Fruit fly (Drosophila melanogaster) whole organism, wandering third instar larva: ENCODE results near the gene CenG1A.
A peak's percentile ranks its signal among the peaks of the same experiment; 100 is the strongest.

Experiments
- Abd-B ChIP-seq: fragments of >200 bp; optimal IDR thresholded peaks from 2 replicates; lab custom pipeline; 2017; ENCODE audit warnings: missing biosample characterization, missing genetic modification characterization
- CG32264 ChIP-seq: fragments of 200-800 bp; sonication (Bioruptor generic); optimal IDR thresholded peaks from 2 replicates; lab custom pipeline; 2016; ENCODE audit warnings: missing biosample characterization, missing genetic modification characterization
- CG9705 ChIP-seq: fragments of 200-800 bp; sonication (Bioruptor generic); optimal IDR thresholded peaks from 2 replicates; lab custom pipeline; 2018; ENCODE audit warnings: missing biosample characterization, mild to moderate bottlenecking, missing genetic modification characterization
- CrebA ChIP-seq: fragments of 200-800 bp; sonication (Bioruptor generic); optimal IDR thresholded peaks from 2 replicates; lab custom pipeline; 2016; ENCODE audit warnings: missing biosample characterization, mild to moderate bottlenecking, missing genetic modification characterization, borderline replicate concordance
- Dfd ChIP-seq: fragments of >200 bp; optimal IDR thresholded peaks from 2 replicates; lab custom pipeline; 2017; ENCODE audit warnings: missing biosample characterization, missing genetic modification characterization
- Dif ChIP-seq: fragments of 200-275, 200-300 bp; sonication (Bioruptor generic); optimal IDR thresholded peaks from 2 replicates; lab custom pipeline; 2018; ENCODE audit warnings: missing biosample characterization, missing genetic modification characterization; ENCODE audit not compliant: partially characterized antibody
- GATAd ChIP-seq: sonication (Bioruptor generic); optimal IDR thresholded peaks from 2 replicates; lab custom pipeline; 2016; ENCODE audit warnings: missing biosample characterization, missing genetic modification characterization
- HLH106 ChIP-seq: fragments of 200-800 bp; optimal IDR thresholded peaks from 3 replicates; lab custom pipeline; 2019; ENCODE audit warnings: missing biosample characterization, mild to moderate bottlenecking, missing genetic modification characterization, moderate library complexity
- Hnf4 ChIP-seq: fragments of 200-800 bp; sonication (Bioruptor generic); optimal IDR thresholded peaks from 2 replicates; lab custom pipeline; 2016; ENCODE audit warnings: missing biosample characterization, mild to moderate bottlenecking, missing genetic modification characterization
- Hr78 ChIP-seq: fragments of >200 bp; optimal IDR thresholded peaks from 2 replicates; lab custom pipeline; 2017; ENCODE audit warnings: missing biosample characterization, missing genetic modification characterization
- Hr83 ChIP-seq: fragments of 200-300 bp; sonication (Bioruptor generic); optimal IDR thresholded peaks from 2 replicates; lab custom pipeline; 2016; ENCODE audit warnings: missing biosample characterization, mild to moderate bottlenecking, missing genetic modification characterization, moderate library complexity; ENCODE audit not compliant: poor library complexity, severe bottlenecking
- Jra ChIP-seq: sonication (Bioruptor generic); optimal IDR thresholded peaks from 2 replicates; lab custom pipeline; 2016; ENCODE audit warnings: missing biosample characterization, missing genetic modification characterization
- Mio ChIP-seq: sonication (Bioruptor generic); optimal IDR thresholded peaks from 2 replicates; lab custom pipeline; 2016; ENCODE audit warnings: missing biosample characterization, missing genetic modification characterization
- Myc ChIP-seq: fragments of >200 bp; optimal IDR thresholded peaks from 2 replicates; lab custom pipeline; 2017
- N ChIP-seq: fragments of >200 bp; optimal IDR thresholded peaks from 2 replicates; lab custom pipeline; 2018; ENCODE audit warnings: missing biosample characterization, missing external identifiers, missing genetic modification characterization
- OdsH ChIP-seq: fragments of 200-800 bp; sonication (Bioruptor generic); optimal IDR thresholded peaks from 2 replicates; lab custom pipeline; 2016; ENCODE audit warnings: missing biosample characterization, mild to moderate bottlenecking, missing genetic modification characterization
- Rel ChIP-seq, 2 experiments: fragments of 200-800 bp; sonication (Bioruptor generic) in 1 of 2; optimal IDR thresholded peaks; 2 replicates in 1 of 2; 3 replicates in 1 of 2; lab custom pipeline; 2016 to 2019; ENCODE audit warnings: mild to moderate bottlenecking in 2 of 2, missing biosample characterization in 2 of 2, missing genetic modification characterization in 2 of 2, moderate library complexity in 1 of 2
- Sp1 ChIP-seq: fragments of 200-800 bp; sonication (Bioruptor generic); optimal IDR thresholded peaks from 3 replicates; lab custom pipeline; 2019; ENCODE audit warnings: missing biosample characterization, mild to moderate bottlenecking, missing genetic modification characterization, moderate library complexity
- Vsx2 ChIP-seq: fragments of 200-300, 225-300 bp; sonication (Bioruptor generic); optimal IDR thresholded peaks from 2 replicates; lab custom pipeline; 2018; ENCODE audit warnings: missing biosample characterization, missing genetic modification characterization; ENCODE audit not compliant: partially characterized antibody
- br ChIP-seq: fragments of 200-800 bp; sonication (Bioruptor generic); optimal IDR thresholded peaks from 2 replicates; lab custom pipeline; 2016; ENCODE audit warnings: missing biosample characterization, missing genetic modification characterization
- brk ChIP-seq: fragments of 200-800 bp; sonication (Bioruptor generic); optimal IDR thresholded peaks from 2 replicates; lab custom pipeline; 2016; ENCODE audit warnings: missing biosample characterization, mild to moderate bottlenecking, missing genetic modification characterization
- dl ChIP-seq, 2 experiments: fragments of 175-275, 200-275 bp in 1 of 2; fragments of 200-275 bp in 1 of 2; sonication (Bioruptor generic); optimal IDR thresholded peaks; lab custom pipeline; 2018; ENCODE audit warnings: mild to moderate bottlenecking in 2 of 2, missing biosample characterization in 2 of 2, missing genetic modification characterization in 2 of 2, moderate library complexity in 2 of 2; ENCODE audit not compliant: partially characterized antibody in 2 of 2, insufficient read depth in 1 of 2
- dmrt93B ChIP-seq: fragments of 200-800 bp; sonication (Bioruptor generic); optimal IDR thresholded peaks from 2 replicates; lab custom pipeline; 2018; ENCODE audit warnings: missing biosample characterization, mild to moderate bottlenecking, missing genetic modification characterization
- dsf ChIP-seq: sonication (Bioruptor generic); optimal IDR thresholded peaks from 2 replicates; lab custom pipeline; 2016; ENCODE audit warnings: missing biosample characterization, missing genetic modification characterization, borderline replicate concordance
- ey ChIP-seq: fragments of 200-800 bp; sonication (Bioruptor generic); optimal IDR thresholded peaks from 2 replicates; lab custom pipeline; 2016; ENCODE audit warnings: missing biosample characterization, missing genetic modification characterization
- foxo ChIP-seq, 2 experiments: fragments of 200-800 bp; sonication (Bioruptor generic); optimal IDR thresholded peaks; 2 replicates in 1 of 2; 3 replicates in 1 of 2; lab custom pipeline; 2016 to 2017; ENCODE audit warnings: missing biosample characterization in 2 of 2, missing genetic modification characterization in 2 of 2
- fru ChIP-seq: fragments of 200-800 bp; sonication (Bioruptor generic); optimal IDR thresholded peaks from 3 replicates; lab custom pipeline; 2016; ENCODE audit warnings: missing biosample characterization, mild to moderate bottlenecking, missing genetic modification characterization
- h ChIP-seq: fragments of 200-800 bp; sonication (Bioruptor generic); optimal IDR thresholded peaks from 3 replicates; lab custom pipeline; 2016; ENCODE audit warnings: missing biosample characterization, mild to moderate bottlenecking, missing genetic modification characterization
- jim ChIP-seq: fragments of 175-275, 200-325 bp; sonication (Bioruptor generic); optimal IDR thresholded peaks from 2 replicates; lab custom pipeline; 2016; ENCODE audit warnings: missing biosample characterization, mild to moderate bottlenecking, missing genetic modification characterization
- lola ChIP-seq: fragments of >200 bp; optimal IDR thresholded peaks from 2 replicates; lab custom pipeline; 2017; ENCODE audit warnings: missing biosample characterization, missing genetic modification characterization
- pan ChIP-seq: fragments of >200 bp; optimal IDR thresholded peaks from 2 replicates; lab custom pipeline; 2017
- psq ChIP-seq: fragments of 200-800 bp; sonication (Bioruptor generic); optimal IDR thresholded peaks from 3 replicates; lab custom pipeline; 2017; ENCODE audit warnings: missing biosample characterization, mild to moderate bottlenecking, missing genetic modification characterization, moderate library complexity
- rgr ChIP-seq: fragments of 200-800 bp; sonication (Bioruptor generic); optimal IDR thresholded peaks from 3 replicates; lab custom pipeline; 2016; ENCODE audit warnings: missing biosample characterization, mild to moderate bottlenecking, missing genetic modification characterization
- sage ChIP-seq: fragments of 200-800 bp; sonication (Bioruptor generic); optimal IDR thresholded peaks from 2 replicates; lab custom pipeline; 2016; ENCODE audit warnings: missing biosample characterization, mild to moderate bottlenecking, missing genetic modification characterization
- sv ChIP-seq: fragments of 200-800 bp; sonication (Bioruptor generic); optimal IDR thresholded peaks from 3 replicates; lab custom pipeline; 2016; ENCODE audit warnings: missing biosample characterization, missing genetic modification characterization
- tai ChIP-seq: sonication (Bioruptor generic); optimal IDR thresholded peaks from 2 replicates; lab custom pipeline; 2016; ENCODE audit warnings: missing biosample characterization, missing genetic modification characterization
- usp ChIP-seq: fragments of >200 bp; optimal IDR thresholded peaks from 2 replicates; lab custom pipeline; 2017; ENCODE audit warnings: missing biosample characterization, missing genetic modification characterization
- woc ChIP-seq: sonication (Bioruptor generic); optimal IDR thresholded peaks from 2 replicates; lab custom pipeline; 2016; ENCODE audit warnings: missing biosample characterization, mild to moderate bottlenecking, missing genetic modification characterization

Gene CenG1A

dm6 chr2L:13835959-13836358, 595 bp downstream of the CenG1A start:
- TF ChIP-seq tai: no peak
- no peak for TF ChIP-seq sv (GFP tag; lab: Kevin White, UChicago)
- no peak for TF ChIP-seq ey (GFP tag; lab: Kevin White, UChicago)
- no peak for TF ChIP-seq dmrt93B
- TF ChIP-seq CrebA (GFP tag; lab: Kevin White, UChicago): no peak
- no peak for TF ChIP-seq Mio
- TF ChIP-seq dl (GFP tag; optimal IDR thresholded peaks at IDR 0.05; lab: Kevin White, UChicago; ENCODE audit: insufficient read depth in 1 of 2, partially characterized antibody in 2 of 2): no peak
- TF ChIP-seq Sp1 (GFP tag; lab: Kevin White, UChicago): no peak
- no peak for TF ChIP-seq foxo (GFP tag; optimal IDR thresholded peaks at IDR 0.05; lab: Kevin White, UChicago)
- TF ChIP-seq Dif (GFP tag; lab: Kevin White, UChicago): no peak
- TF ChIP-seq Abd-B (GFP tag; lab: Kevin White, UChicago): no peak

- no peak for TF ChIP-seq HLH106
- TF ChIP-seq usp (GFP tag; lab: Kevin White, UChicago): no peak
- TF ChIP-seq h (GFP tag; lab: Kevin White, UChicago): peak; percentile 16
- no peak for TF ChIP-seq lola
- no peak for TF ChIP-seq dl (GFP tag; optimal IDR thresholded peaks at IDR 0.05; lab: Kevin White, UChicago; ENCODE audit: insufficient read depth in 1 of 2, partially characterized antibody in 2 of 2)
- no peak for TF ChIP-seq fru (GFP tag; lab: Kevin White, UChicago)
- TF ChIP-seq Hnf4 (GFP tag; lab: Kevin White, UChicago): no peak
- no peak for TF ChIP-seq Mio
- TF ChIP-seq Dfd (GFP tag; lab: Kevin White, UChicago): no peak
- no peak for TF ChIP-seq Hr83 (GFP tag; lab: Kevin White, UChicago)
- TF ChIP-seq psq (GFP tag; lab: Kevin White, UChicago): peak; percentile 17
- no peak for TF ChIP-seq tai
- TF ChIP-seq sage (GFP tag; lab: Kevin White, UChicago): peak; percentile 63
- no peak for TF ChIP-seq CrebA (GFP tag; lab: Kevin White, UChicago)
- TF ChIP-seq rgr (GFP tag; lab: Kevin White, UChicago): no peak
- no peak for TF ChIP-seq Abd-B (GFP tag; lab: Kevin White, UChicago)
- no peak for TF ChIP-seq Dif (GFP tag; lab: Kevin White, UChicago)
- no peak for TF ChIP-seq pan (lab: Kevin White, UChicago)
- TF ChIP-seq GATAd (GFP tag; lab: Kevin White, UChicago): no peak
- no peak for TF ChIP-seq jim
- TF ChIP-seq CG32264 (GFP tag; lab: Kevin White, UChicago): no peak
Observed at dm6 chr2L:13837579-13837978, 2.2 kb downstream of the CenG1A start.

dm6 chr2L:13838647-13839390, 3.5 kb downstream of the CenG1A start:
- no peak for TF ChIP-seq CG32264 (GFP tag; lab: Kevin White, UChicago)
- TF ChIP-seq tai: no peak
- TF ChIP-seq lola: no peak
- peak; percentile 39 for TF ChIP-seq Sp1 (GFP tag; lab: Kevin White, UChicago)
- TF ChIP-seq dsf (GFP tag; lab: Kevin White, UChicago): no peak
- no peak for TF ChIP-seq CrebA (GFP tag; lab: Kevin White, UChicago)
- no peak for TF ChIP-seq Hnf4 (GFP tag; lab: Kevin White, UChicago)
- no peak for TF ChIP-seq Jra
- TF ChIP-seq psq (GFP tag; lab: Kevin White, UChicago): no peak
- peak; percentile 56 for TF ChIP-seq br (GFP tag; lab: Kevin White, UChicago)
- TF ChIP-seq Hr78 (GFP tag; lab: Kevin White, UChicago): no peak
- peak; percentile 41 for TF ChIP-seq h (GFP tag; lab: Kevin White, UChicago)
- TF ChIP-seq Myc (lab: Kevin White, UChicago): no peak
- TF ChIP-seq brk (GFP tag; lab: Kevin White, UChicago): peak; percentile 30
- peak; percentile 41 for TF ChIP-seq HLH106
- TF ChIP-seq sv (GFP tag; lab: Kevin White, UChicago): peak; percentile 14
- no peak for TF ChIP-seq N (GFP tag; lab: Kevin White, UChicago)
- TF ChIP-seq Dif (GFP tag; lab: Kevin White, UChicago): no peak
- TF ChIP-seq dl (GFP tag; optimal IDR thresholded peaks at IDR 0.05; lab: Kevin White, UChicago; ENCODE audit: insufficient read depth in 1 of 2, partially characterized antibody in 2 of 2): no peak
- peak; percentile 2 for TF ChIP-seq OdsH (GFP tag; lab: Kevin White, UChicago)
- TF ChIP-seq fru (GFP tag; lab: Kevin White, UChicago): no peak
- no peak for TF ChIP-seq Rel (GFP tag; optimal IDR thresholded peaks at IDR 0.05; lab: Kevin White, UChicago)
- TF ChIP-seq Rel (tag; optimal IDR thresholded peaks at IDR 0.05; lab: Kevin White, UChicago): no peak
- TF ChIP-seq foxo (GFP tag; optimal IDR thresholded peaks at IDR 0.05; lab: Kevin White, UChicago): peak in 1 of 2 experiments; percentile 21
- no peak for TF ChIP-seq woc (GFP tag; lab: Kevin White, UChicago)
- no peak for TF ChIP-seq Mio
- no peak for TF ChIP-seq usp (GFP tag; lab: Kevin White, UChicago)
- TF ChIP-seq Dfd (GFP tag; lab: Kevin White, UChicago): no peak
- TF ChIP-seq Hr83 (GFP tag; lab: Kevin White, UChicago): no peak
- TF ChIP-seq Vsx2: no peak
- TF ChIP-seq Abd-B (GFP tag; lab: Kevin White, UChicago): no peak
- TF ChIP-seq rgr (GFP tag; lab: Kevin White, UChicago): no peak
- no peak for TF ChIP-seq jim
- TF ChIP-seq ey (GFP tag; lab: Kevin White, UChicago): peak; percentile 13
- TF ChIP-seq CG9705 (GFP tag; lab: Kevin White, UChicago): no peak
- TF ChIP-seq dmrt93B: no peak
- no peak for TF ChIP-seq sage (GFP tag; lab: Kevin White, UChicago)
- TF ChIP-seq GATAd (GFP tag; lab: Kevin White, UChicago): no peak
